Worm (Caenorhabditis elegans) whole organism, young adult: ENCODE measurements around the gene enri-1.

Source experiments
- ceh-27 ChIP-seq: fragments of 200-800 bp; sonication (Bioruptor generic); optimal IDR thresholded peaks from 2 replicates; lab custom pipeline; 2018; ENCODE audit warnings: mild to moderate bottlenecking, missing genetic modification characterization, moderate library complexity, missing compliant biosample characterization
- egl-18 ChIP-seq: fragments of 200-800 bp; sonication (Bioruptor generic); IDR thresholded peaks from 2 replicates; pipeline ENCODE4 v1.3.6; 2022; ENCODE audit warnings: missing genetic modification reagents, missing genetic modification characterization, missing compliant biosample characterization
- snpc-4 ChIP-seq, 5 experiments: fragments of 150-350 bp in 1 of 5; sonication (generic microtip) in 4 of 5; optimal IDR thresholded peaks; 2 replicates each; lab custom pipeline; 2014 to 2018; ENCODE audit warnings: missing genetic modification characterization in 5 of 5, missing biosample characterization in 3 of 5, antibody characterized with exemption in 2 of 5, mild to moderate bottlenecking in 2 of 5, missing compliant biosample characterization in 2 of 5, missing genotype in 2 of 5, moderate library complexity in 2 of 5, missing genetic modification reagents in 1 of 5

DNA sequence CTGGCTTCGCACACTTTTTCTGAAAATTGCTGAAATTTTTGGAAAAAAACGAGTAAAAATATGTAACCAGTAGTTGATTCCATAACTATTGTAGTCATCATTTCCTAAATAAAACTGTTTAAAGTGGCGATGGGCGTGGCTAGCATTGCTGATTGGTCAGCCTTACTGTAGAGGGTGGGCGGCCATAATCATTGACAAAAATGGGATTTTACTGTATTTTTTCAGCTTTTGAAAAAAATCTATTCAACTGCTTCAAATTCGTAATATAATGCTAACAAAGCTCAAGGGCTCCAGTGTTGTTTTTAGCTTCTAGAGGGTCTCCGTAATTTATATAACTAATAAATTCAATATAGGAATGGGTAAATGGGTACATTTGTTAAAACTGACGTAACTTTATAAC lies 38.8 kb upstream of the enri-1 start, which contains the start of gene F16G10.7:
- no peak for TF ChIP-seq snpc-4 (GFP tag; optimal IDR thresholded peaks at IDR 0.05; lab: Kevin White, UChicago)
- TF ChIP-seq snpc-4 (tag; optimal IDR thresholded peaks at IDR 0.05; lab: Kevin White, UChicago): no peak
- no peak for TF ChIP-seq egl-18
- TF ChIP-seq ceh-27: no peak
